Worm (Caenorhabditis elegans): Measurements from ENCODE around the gene srw-71.

Gene srw-71

ce11 chrV:7415780-7416428, 15.0 kb downstream of the srw-71 start, which contains the start of gene F18E3.13:
F18E3.13 (plus strand) TSS chrV:7416164.
- TF ChIP-seq flt-1 (GFP tag; IDR thresholded peaks at IDR 0.05): no peak

ce11 chrV:7414909-7415308, 16.0 kb downstream of the srw-71 start, which contains the start of gene F18E3.12:
F18E3.12 (plus strand) TSS chrV:7414985.
- TF ChIP-seq ref-1 (GFP tag; conservative IDR thresholded peaks at IDR 0.05) (no peak), tab-1 (GFP tag; IDR thresholded peaks at IDR 0.05) (no peak), med-1 (GFP tag; optimal IDR thresholded peaks at IDR 0.05; ENCODE audit: insufficient read depth) (no peak), T22C8.4 (GFP tag; IDR thresholded peaks at IDR 0.05) (no peak), ztf-29 (GFP tag; IDR thresholded peaks at IDR 0.05) (no peak), cog-1 (tag; optimal IDR thresholded peaks at IDR 0.05) (no peak), ztf-23 (GFP tag; IDR thresholded peaks at IDR 0.05) (no peak), klf-2 (GFP tag; conservative IDR thresholded peaks at IDR 0.05) (no peak), flt-1 (GFP tag; IDR thresholded peaks at IDR 0.05) (no peak)

ce11 chrV:7413107-7413774, 17.7 kb downstream of the srw-71 start, which contains the start of gene F18E3.11:
F18E3.11 (plus strand) TSS chrV:7413482.
- no peak for TF ChIP-seq flt-1 (GFP tag; IDR thresholded peaks at IDR 0.05)
- TF ChIP-seq cog-1 (tag; optimal IDR thresholded peaks at IDR 0.05): no peak
- no peak for TF ChIP-seq T22C8.4 (GFP tag; IDR thresholded peaks at IDR 0.05)
- no peak for TF ChIP-seq med-1 (GFP tag; optimal IDR thresholded peaks at IDR 0.05; ENCODE audit: insufficient read depth)
- no peak for TF ChIP-seq klf-2 (GFP tag; conservative IDR thresholded peaks at IDR 0.05)
- no peak for TF ChIP-seq ref-1 (GFP tag; conservative IDR thresholded peaks at IDR 0.05)
- no peak for TF ChIP-seq ztf-23 (GFP tag; IDR thresholded peaks at IDR 0.05)
- no peak for TF ChIP-seq ztf-29 (GFP tag; IDR thresholded peaks at IDR 0.05)
- TF ChIP-seq tab-1 (GFP tag; IDR thresholded peaks at IDR 0.05): no peak

- TF ChIP-seq flt-1 (GFP tag; IDR thresholded peaks at IDR 0.05) (no peak), ztf-29 (GFP tag; IDR thresholded peaks at IDR 0.05) (no peak), klf-2 (GFP tag; conservative IDR thresholded peaks at IDR 0.05) (no peak), med-1 (GFP tag; optimal IDR thresholded peaks at IDR 0.05; ENCODE audit: insufficient read depth) (no peak), cog-1 (tag; optimal IDR thresholded peaks at IDR 0.05) (no peak), ref-1 (GFP tag; conservative IDR thresholded peaks at IDR 0.05) (no peak), ztf-23 (GFP tag; IDR thresholded peaks at IDR 0.05) (no peak), tab-1 (GFP tag; IDR thresholded peaks at IDR 0.05) (no peak), T22C8.4 (GFP tag; IDR thresholded peaks at IDR 0.05) (no peak)
These were observed 19.2 kb downstream of the srw-71 start, which contains the start of gene str-41 for ce11 chrV:7411695-7412094. str-41 (plus strand) TSS chrV:7411995.

ce11 chrV:7409599-7409998, 21.3 kb downstream of the srw-71 start, which contains the start of gene R13D7.2:
R13D7.2 (plus strand) TSS chrV:7409899.
- TF ChIP-seq tab-1 (GFP tag; IDR thresholded peaks at IDR 0.05): no peak
- TF ChIP-seq cog-1 (tag; optimal IDR thresholded peaks at IDR 0.05): no peak
- no peak for TF ChIP-seq med-1 (GFP tag; optimal IDR thresholded peaks at IDR 0.05; ENCODE audit: insufficient read depth)
- TF ChIP-seq ztf-23 (GFP tag; IDR thresholded peaks at IDR 0.05): no peak
- TF ChIP-seq klf-2 (GFP tag; conservative IDR thresholded peaks at IDR 0.05): no peak
- no peak for TF ChIP-seq T22C8.4 (GFP tag; IDR thresholded peaks at IDR 0.05)
- no peak for TF ChIP-seq flt-1 (GFP tag; IDR thresholded peaks at IDR 0.05)
- no peak for TF ChIP-seq ref-1 (GFP tag; conservative IDR thresholded peaks at IDR 0.05)

ce11 chrV:7408520-7408919, 22.4 kb downstream of the srw-71 start, which contains the start of gene srt-6:
srt-6 (minus strand) TSS chrV:7408814.
- no peak for TF ChIP-seq cog-1 (tag; optimal IDR thresholded peaks at IDR 0.05)
- no peak for TF ChIP-seq T22C8.4 (GFP tag; IDR thresholded peaks at IDR 0.05)
- TF ChIP-seq ref-1 (GFP tag; conservative IDR thresholded peaks at IDR 0.05): no peak
- no peak for TF ChIP-seq tab-1 (GFP tag; IDR thresholded peaks at IDR 0.05)
- no peak for TF ChIP-seq flt-1 (GFP tag; IDR thresholded peaks at IDR 0.05)
- TF ChIP-seq med-1 (GFP tag; optimal IDR thresholded peaks at IDR 0.05; ENCODE audit: insufficient read depth): no peak
- TF ChIP-seq ztf-23 (GFP tag; IDR thresholded peaks at IDR 0.05): no peak
- TF ChIP-seq klf-2 (GFP tag; conservative IDR thresholded peaks at IDR 0.05): no peak
- TF ChIP-seq ztf-29 (GFP tag; IDR thresholded peaks at IDR 0.05): no peak

- TF ChIP-seq T22C8.4 (GFP tag; IDR thresholded peaks at IDR 0.05) (no peak), cog-1 (tag; optimal IDR thresholded peaks at IDR 0.05) (no peak), ztf-29 (GFP tag; IDR thresholded peaks at IDR 0.05) (no peak), flt-1 (GFP tag; IDR thresholded peaks at IDR 0.05) (no peak)
These were observed 27.4 kb downstream of the srw-71 start for ce11 chrV:7403501-7403900.

- TF ChIP-seq flt-1 (GFP tag; IDR thresholded peaks at IDR 0.05): no peak
- no peak for TF ChIP-seq ref-1 (GFP tag; conservative IDR thresholded peaks at IDR 0.05)
- TF ChIP-seq klf-2 (GFP tag; conservative IDR thresholded peaks at IDR 0.05): no peak
- TF ChIP-seq ztf-29 (GFP tag; IDR thresholded peaks at IDR 0.05): no peak
- no peak for TF ChIP-seq tab-1 (GFP tag; IDR thresholded peaks at IDR 0.05)
- TF ChIP-seq med-1 (GFP tag; optimal IDR thresholded peaks at IDR 0.05; ENCODE audit: insufficient read depth): no peak
- TF ChIP-seq ztf-23 (GFP tag; IDR thresholded peaks at IDR 0.05): no peak
- no peak for TF ChIP-seq cog-1 (tag; optimal IDR thresholded peaks at IDR 0.05)
- TF ChIP-seq T22C8.4 (GFP tag; IDR thresholded peaks at IDR 0.05): no peak
These were observed 28.6 kb downstream of the srw-71 start, which contains the start of gene srj-13 for ce11 chrV:7402355-7402754. srj-13 (plus strand) TSS chrV:7402655.

ce11 chrV:7400588-7400987, 30.3 kb downstream of the srw-71 start, which contains the start of gene srx-60:
srx-60 (plus strand) TSS chrV:7400888.
- TF ChIP-seq ztf-23 (GFP tag; IDR thresholded peaks at IDR 0.05) (no peak), cog-1 (tag; optimal IDR thresholded peaks at IDR 0.05) (no peak), ref-1 (GFP tag; conservative IDR thresholded peaks at IDR 0.05) (no peak), ztf-29 (GFP tag; IDR thresholded peaks at IDR 0.05) (no peak), T22C8.4 (GFP tag; IDR thresholded peaks at IDR 0.05) (no peak), klf-2 (GFP tag; conservative IDR thresholded peaks at IDR 0.05) (no peak), med-1 (GFP tag; optimal IDR thresholded peaks at IDR 0.05; ENCODE audit: insufficient read depth) (no peak), flt-1 (GFP tag; IDR thresholded peaks at IDR 0.05) (no peak), tab-1 (GFP tag; IDR thresholded peaks at IDR 0.05) (no peak)

All from whole organism, midembryonic.